Worm (Caenorhabditis elegans) whole organism, L2 larva: ENCODE measurements around the gene F45E10.2.

Experiments used
- lin-13 ChIP-seq: fragments of 150-350 bp; optimal IDR thresholded peaks from 2 replicates; lab custom pipeline; 2014; ENCODE audit warnings: missing biosample characterization, missing genetic modification reagents, missing genetic modification characterization
- nhr-10 ChIP-seq: sonication (generic microtip); optimal IDR thresholded peaks from 2 replicates; lab custom pipeline; 2017; ENCODE audit warnings: missing biosample characterization, missing genetic modification characterization
- unc-39 ChIP-seq: fragments of 150-350 bp; optimal IDR thresholded peaks from 2 replicates; lab custom pipeline; 2014; ENCODE audit warnings: missing biosample characterization, missing genetic modification characterization
- ztf-11 ChIP-seq: sonication (generic microtip); optimal IDR thresholded peaks from 2 replicates; lab custom pipeline; 2017; ENCODE audit warnings: missing biosample characterization, missing genetic modification characterization

- no peak for TF ChIP-seq unc-39 (tag; lab: Kevin White, UChicago)
- TF ChIP-seq ztf-11, result no peak
- no peak for TF ChIP-seq lin-13 (GFP tag; lab: Kevin White, UChicago)
- no peak for TF ChIP-seq nhr-10 (tag; lab: Kevin White, UChicago)
Measured at ce11 chrII:11048930-11049329, 6.2 kb downstream of the F45E10.2 start, which contains the start of gene F33A8.4.
